Worm (Caenorhabditis elegans) whole organism, L4 larva: Measurements from ENCODE around the gene T26C5.4.

Experiments used
- ama-1 ChIP-seq: fragments of 150-350 bp; optimal IDR thresholded peaks from 2 replicates; lab custom pipeline; 2014; ENCODE audit warnings: inconsistent platforms, mixed read lengths
- daf-12 ChIP-seq: fragments of 150-350 bp; optimal IDR thresholded peaks from 2 replicates; lab custom pipeline; 2014; ENCODE audit warnings: missing biosample characterization, missing genetic modification reagents, missing genetic modification characterization
- dve-1 ChIP-seq: sonication (generic microtip); optimal IDR thresholded peaks from 2 replicates; lab custom pipeline; 2017; ENCODE audit warnings: antibody characterized with exemption, mild to moderate bottlenecking, missing genetic modification characterization, missing compliant biosample characterization; ENCODE audit not compliant: insufficient read depth
- skn-1 ChIP-seq: fragments of 150-350 bp; optimal IDR thresholded peaks from 2 replicates; lab custom pipeline; 2014; ENCODE audit warnings: missing biosample characterization, missing genetic modification characterization
- snpc-4 ChIP-seq: fragments of 150-350 bp; optimal IDR thresholded peaks from 2 replicates; lab custom pipeline; 2014; ENCODE audit warnings: missing biosample characterization, missing genetic modification characterization

ce11 chrII:9261931-9262562 is 11.7 kb upstream of the T26C5.4 start, which contains the start of gene aqp-2:
- no peak for TF ChIP-seq skn-1 (tag; lab: Kevin White, UChicago)
- no peak for TF ChIP-seq ama-1 (lab: Kevin White, UChicago)
- no peak for TF ChIP-seq snpc-4 (tag; lab: Kevin White, UChicago)
- no peak for TF ChIP-seq daf-12
- no peak for TF ChIP-seq dve-1 (tag; lab: Kevin White, UChicago)
